Fruit fly (Drosophila melanogaster) whole organism, embryonic: ENCODE data around the gene Twdlalpha.
A peak's percentile ranks its signal among the peaks of the same experiment; 100 is the strongest.

Experiments
- Ada2b ChIP-seq: fragments of 200-800 bp; sonication (Bioruptor generic); IDR thresholded peaks from 2 replicates; pipeline ENCODE4 v1.3.6; 2022; ENCODE audit warnings: missing biosample characterization, missing genetic modification characterization
- Atf-2 ChIP-seq: fragments of 200-800 bp; sonication (Bioruptor generic); optimal IDR thresholded peaks from 2 replicates; lab custom pipeline; 2016; ENCODE audit warnings: missing biosample characterization, missing genetic modification characterization
- BtbVII ChIP-seq: fragments of 200-800 bp; sonication (Bioruptor generic); optimal IDR thresholded peaks from 3 replicates; lab custom pipeline; 2017; ENCODE audit warnings: missing biosample characterization, mild to moderate bottlenecking, missing genetic modification characterization
- CG10147 ChIP-seq: fragments of 200-800 bp; sonication (Bioruptor generic); optimal IDR thresholded peaks from 2 replicates; lab custom pipeline; 2019; ENCODE audit warnings: missing biosample characterization, mild to moderate bottlenecking, missing genetic modification characterization, moderate library complexity
- CG10209 ChIP-seq: fragments of 200-800 bp; sonication (Bioruptor generic); optimal IDR thresholded peaks from 3 replicates; lab custom pipeline; 2017; ENCODE audit warnings: missing biosample characterization, mild to moderate bottlenecking, missing genetic modification characterization, missing genetic modification reagents
- CG11085 ChIP-seq: fragments of 200-800 bp; sonication (Bioruptor generic); IDR thresholded peaks from 2 replicates; pipeline ENCODE4 v1.3.6; 2022; ENCODE audit warnings: missing biosample characterization, missing genetic modification characterization
- CG12236 ChIP-seq: fragments of 200-800 bp; sonication (Bioruptor generic); optimal IDR thresholded peaks from 2 replicates; lab custom pipeline; 2016; ENCODE audit warnings: missing biosample characterization, missing genetic modification characterization
- CG12299 ChIP-seq: fragments of 200-800 bp; sonication (Bioruptor generic); optimal IDR thresholded peaks from 2 replicates; lab custom pipeline; 2018; ENCODE audit warnings: missing biosample characterization, mild to moderate bottlenecking, missing genetic modification characterization
- CG12391 ChIP-seq: fragments of 200-800 bp; sonication (Bioruptor generic); optimal IDR thresholded peaks from 3 replicates; lab custom pipeline; 2018; ENCODE audit warnings: missing biosample characterization, mild to moderate bottlenecking, missing genetic modification characterization, moderate library complexity
- CG15696 ChIP-seq: fragments of 200-800 bp; sonication (Bioruptor generic); optimal IDR thresholded peaks from 2 replicates; lab custom pipeline; 2019; ENCODE audit warnings: missing biosample characterization, mild to moderate bottlenecking, missing genetic modification characterization, moderate library complexity
- CG16863 ChIP-seq: fragments of 200-800 bp; sonication (Bioruptor generic); optimal IDR thresholded peaks from 3 replicates; lab custom pipeline; 2016; ENCODE audit warnings: missing biosample characterization, missing genetic modification characterization
- CG17612 ChIP-seq: fragments of 200-800 bp; sonication (Bioruptor generic); IDR thresholded peaks from 2 replicates; pipeline ENCODE4 v1.3.6; 2022; ENCODE audit warnings: missing biosample characterization, missing genetic modification characterization
- CG2712 ChIP-seq: fragments of 200-800 bp; optimal IDR thresholded peaks from 3 replicates; lab custom pipeline; 2019; ENCODE audit warnings: missing biosample characterization, mild to moderate bottlenecking, missing genetic modification characterization, moderate library complexity
- CG32767 ChIP-seq: fragments of 200-800 bp; sonication (Bioruptor generic); IDR thresholded peaks from 2 replicates; pipeline ENCODE4 v1.3.6; 2022; ENCODE audit warnings: missing biosample characterization, missing genetic modification characterization
- CG3726 ChIP-seq: fragments of 200-800 bp; sonication (Bioruptor generic); IDR thresholded peaks from 3 replicates; pipeline ENCODE4, ENCODE4 v1.3.6; 2022; ENCODE audit warnings: missing biosample characterization, missing genetic modification characterization
- CG3847 ChIP-seq: fragments of 200-800 bp; sonication (Bioruptor generic); IDR thresholded peaks from 2 replicates; pipeline ENCODE4 v1.3.6; 2022; ENCODE audit warnings: missing biosample characterization, missing genetic modification characterization
- CG4424 ChIP-seq: fragments of 200-800 bp; sonication (Bioruptor generic); optimal IDR thresholded peaks from 3 replicates; lab custom pipeline; 2016; ENCODE audit warnings: missing biosample characterization, missing genetic modification characterization
- CG6791 ChIP-seq: fragments of 200-800 bp; sonication (Bioruptor generic); IDR thresholded peaks from 3 replicates; pipeline ENCODE4 v1.3.6; 2022; ENCODE audit warnings: missing biosample characterization, missing genetic modification characterization; ENCODE audit not compliant: partially characterized antibody
- CG7745 ChIP-seq: fragments of 200-800 bp; sonication (Bioruptor generic); optimal IDR thresholded peaks from 2 replicates; lab custom pipeline; 2018; ENCODE audit warnings: missing biosample characterization, mild to moderate bottlenecking, missing genetic modification characterization, moderate library complexity
- CG8290 ChIP-seq, 3 experiments: fragments of 200-800 bp; sonication (Bioruptor generic); optimal IDR thresholded peaks; 2 replicates each; lab custom pipeline; 2016 to 2019; ENCODE audit warnings: missing biosample characterization in 3 of 3, missing genetic modification characterization in 3 of 3, mild to moderate bottlenecking in 2 of 3, moderate library complexity in 1 of 3
- CG8924 ChIP-seq: fragments of 200-800 bp; optimal IDR thresholded peaks from 3 replicates; lab custom pipeline; 2019; ENCODE audit warnings: missing biosample characterization, mild to moderate bottlenecking, missing genetic modification characterization, moderate library complexity
- CG9609 ChIP-seq: fragments of 200-800 bp; sonication (Bioruptor generic); optimal IDR thresholded peaks from 3 replicates; lab custom pipeline; 2016; ENCODE audit warnings: missing biosample characterization, missing genetic modification characterization
- CG9727 ChIP-seq: fragments of 200-800 bp; sonication (Bioruptor generic); optimal IDR thresholded peaks from 3 replicates; lab custom pipeline; 2017; ENCODE audit warnings: missing biosample characterization, mild to moderate bottlenecking, missing genetic modification characterization
- D ChIP-seq, 2 experiments: fragments of 200-800 bp in 1 of 2; fragments of >200 bp in 1 of 2; sonication (Bioruptor generic) in 1 of 2; optimal IDR thresholded peaks; 2 replicates in 1 of 2; 3 replicates in 1 of 2; lab custom pipeline; 2017; ENCODE audit warnings: mild to moderate bottlenecking in 1 of 2, missing biosample characterization in 1 of 2, missing genetic modification characterization in 1 of 2, missing genetic modification reagents in 1 of 2
- Dll ChIP-seq: fragments of 200-800 bp; sonication (Bioruptor generic); IDR thresholded peaks from 4 replicates; pipeline ENCODE4 v1.3.6; 2022; ENCODE audit warnings: missing biosample characterization, missing genetic modification characterization; ENCODE audit not compliant: partially characterized antibody
- Dref ChIP-seq: fragments of 200-800 bp; sonication (Bioruptor generic); IDR thresholded peaks from 2 replicates; pipeline ENCODE4 v1.3.6; 2022; ENCODE audit warnings: missing biosample characterization, missing genetic modification characterization
- Gsc ChIP-seq: fragments of 200-800 bp; sonication (Bioruptor generic); IDR thresholded peaks from 2 replicates; pipeline ENCODE4 v1.3.6; 2022; ENCODE audit warnings: missing biosample characterization, missing genetic modification characterization
- Hmx ChIP-seq: fragments of 200-800 bp; sonication (Bioruptor generic); optimal IDR thresholded peaks from 2 replicates; lab custom pipeline; 2016; ENCODE audit warnings: missing biosample characterization, missing genetic modification characterization
- Mad ChIP-seq: fragments of 200-800 bp; sonication (Bioruptor generic); optimal IDR thresholded peaks from 2 replicates; lab custom pipeline; 2016; ENCODE audit warnings: missing biosample characterization, missing genetic modification characterization
- NC2β ChIP-seq: fragments of 200-800 bp; sonication (Bioruptor generic); optimal IDR thresholded peaks from 2 replicates; lab custom pipeline; 2016; ENCODE audit warnings: missing biosample characterization, missing genetic modification characterization
- Ptx1 ChIP-seq: fragments of 200-800 bp; sonication (Bioruptor generic); IDR thresholded peaks from 2 replicates; pipeline ENCODE4 v1.3.6; 2022; ENCODE audit warnings: missing biosample characterization, missing genetic modification characterization
- Tbp ChIP-seq: fragments of >200 bp; optimal IDR thresholded peaks from 2 replicates; lab custom pipeline; 2018; ENCODE audit warnings: missing biosample characterization, missing genetic modification characterization
- dati ChIP-seq: fragments of 200-800 bp; sonication (Bioruptor generic); IDR thresholded peaks from 2 replicates; pipeline ENCODE4 v1.3.6; 2022; ENCODE audit warnings: missing biosample characterization, missing genetic modification characterization
- dmrt11E ChIP-seq: fragments of 200-800 bp; sonication (Bioruptor generic); optimal IDR thresholded peaks from 3 replicates; lab custom pipeline; 2018; ENCODE audit warnings: missing biosample characterization, mild to moderate bottlenecking, missing genetic modification characterization, moderate library complexity
- dmrt99B ChIP-seq: fragments of 200-800 bp; sonication (Bioruptor generic); optimal IDR thresholded peaks from 2 replicates; lab custom pipeline; 2018; ENCODE audit warnings: missing biosample characterization, mild to moderate bottlenecking, missing genetic modification characterization, moderate library complexity
- dpn ChIP-seq, 2 experiments: fragments of 200-800 bp; sonication (Bioruptor generic); optimal IDR thresholded peaks; 3 replicates each; lab custom pipeline; 2016; ENCODE audit warnings: missing biosample characterization in 2 of 2, missing genetic modification characterization in 2 of 2
- dysf ChIP-seq: fragments of 200-800 bp; sonication (Bioruptor generic); IDR thresholded peaks from 3 replicates; pipeline ENCODE4 v1.3.6; 2022; ENCODE audit warnings: missing biosample characterization, missing genetic modification characterization
- grau ChIP-seq: fragments of 200-800 bp; optimal IDR thresholded peaks from 3 replicates; lab custom pipeline; 2019; ENCODE audit warnings: missing biosample characterization, mild to moderate bottlenecking, missing genetic modification characterization, moderate library complexity
- hbn ChIP-seq: fragments of 200-800 bp; sonication (Bioruptor generic); IDR thresholded peaks from 2 replicates; pipeline ENCODE4 v1.3.6; 2022; ENCODE audit warnings: missing biosample characterization, missing genetic modification characterization; ENCODE audit not compliant: partially characterized antibody
- jigr1 ChIP-seq: fragments of 200-800 bp; sonication (Bioruptor generic); IDR thresholded peaks from 3 replicates; pipeline ENCODE4 v1.3.6; 2022; ENCODE audit warnings: missing biosample characterization, missing genetic modification characterization
- lola ChIP-seq, 3 experiments: fragments of >200 bp in 2 of 3; fragments of 200-800 bp in 1 of 3; sonication (Bioruptor generic) in 1 of 3; optimal IDR thresholded peaks; 2 replicates each; lab custom pipeline; 2017 to 2019; ENCODE audit warnings: missing biosample characterization in 3 of 3, missing genetic modification characterization in 3 of 3, mild to moderate bottlenecking in 1 of 3, moderate library complexity in 1 of 3
- pan ChIP-seq, 4 experiments: fragments of >200 bp in 3 of 4; fragments of 200-800 bp in 1 of 4; sonication (Bioruptor generic) in 1 of 4; optimal IDR thresholded peaks in 3 of 4; IDR thresholded peaks in 1 of 4; 2 replicates each; pipeline versions ENCODE4 v1.3.6 to Lab custom; 2017 to 2022; ENCODE audit warnings: missing biosample characterization in 2 of 4, missing genetic modification characterization in 2 of 4, mixed read lengths in 1 of 4
- slou ChIP-seq: fragments of 200-800 bp; sonication (Bioruptor generic); optimal IDR thresholded peaks from 3 replicates; lab custom pipeline; 2016; ENCODE audit warnings: missing biosample characterization, missing genetic modification characterization
- sr ChIP-seq: fragments of 200-800 bp; sonication (Bioruptor generic); IDR thresholded peaks from 3 replicates; pipeline ENCODE4 v1.3.6; 2022; ENCODE audit warnings: missing biosample characterization, missing genetic modification characterization
- tin ChIP-seq: fragments of 200-800 bp; sonication (Bioruptor generic); optimal IDR thresholded peaks from 3 replicates; lab custom pipeline; 2016; ENCODE audit warnings: missing biosample characterization, missing genetic modification characterization
- toy ChIP-seq: fragments of 200-800 bp; sonication (Bioruptor generic); IDR thresholded peaks from 2 replicates; pipeline ENCODE4 v1.3.6; 2022; ENCODE audit warnings: missing biosample characterization, missing genetic modification characterization

Twdlalpha gene

dm6 chrX:16772882-16773827 lies 30.5 kb downstream of the Twdlalpha start:
- TF ChIP-seq Dref (GFP tag; lab: Robert Waterston, UW), result no peak
- 0 out of 3 replicates have a peak, but pooled peaks have one; percentile 21 for TF ChIP-seq jigr1 (GFP tag; lab: Robert Waterston, UW)
- no peak for TF ChIP-seq Gsc (GFP tag; lab: Robert Waterston, UW)
- no peak for TF ChIP-seq Hmx (GFP tag; lab: Kevin White, UChicago)
- TF ChIP-seq CG3726 (GFP tag; lab: Robert Waterston, UW), result peak; percentile 61; the same call in 1 of the 3 replicates
- TF ChIP-seq dati (GFP tag; lab: Robert Waterston, UW), result peak; percentile 62; the same call in 1 of the 2 replicates
- no peak for TF ChIP-seq CG6791 (GFP tag; lab: Robert Waterston, UW)
- TF ChIP-seq Dll (GFP tag; lab: Robert Waterston, UW), result no peak
- peak; percentile 38 for TF ChIP-seq CG15696 (tag; lab: Kevin White, UChicago)
- TF ChIP-seq CG32767 (GFP tag; lab: Robert Waterston, UW), result peak; percentile 58
- TF ChIP-seq CG12391 (tag; lab: Kevin White, UChicago), result peak; percentile 34
- TF ChIP-seq CG12236, result no peak
- TF ChIP-seq CG9727 (GFP tag; lab: Kevin White, UChicago), result peak; percentile 71
- peak; percentile 62 for TF ChIP-seq Ada2b (GFP tag; lab: Robert Waterston, UW)
- TF ChIP-seq toy (GFP tag; lab: Robert Waterston, UW), result no peak
- peak; percentile 43 for TF ChIP-seq CG16863
- no peak for TF ChIP-seq Tbp (GFP tag; lab: Kevin White, UChicago)
- TF ChIP-seq Atf-2 (GFP tag; lab: Kevin White, UChicago), result peak; percentile 43
- TF ChIP-seq lola (GFP tag; optimal IDR thresholded peaks at IDR 0.05; lab: Kevin White, UChicago), result peak in 1 of 3 experiments; percentile 32
- peak; percentile 50; the same call in 1 of the 2 replicates for TF ChIP-seq CG17612
- TF ChIP-seq CG11085, result peak; percentile 36; the same call in 1 of the 2 replicates
- TF ChIP-seq Ptx1 (GFP tag; lab: Robert Waterston, UW), result peak; percentile 69
- TF ChIP-seq grau (tag; lab: Kevin White, UChicago), result no peak
- no peak for TF ChIP-seq CG7745 (tag; lab: Kevin White, UChicago)
- no peak for TF ChIP-seq hbn (GFP tag; lab: Robert Waterston, UW)
- TF ChIP-seq CG8924 (tag; lab: Kevin White, UChicago), result peak; percentile 41
- TF ChIP-seq CG3847 (GFP tag; lab: Robert Waterston, UW), result no peak
- no peak for TF ChIP-seq sr (GFP tag; lab: Robert Waterston, UW)
- no peak for TF ChIP-seq BtbVII (GFP tag; lab: Kevin White, UChicago)
- TF ChIP-seq tin, result peak; percentile 69
- TF ChIP-seq Mad (GFP tag; lab: Kevin White, UChicago), result no peak
- peak; percentile 27 for TF ChIP-seq CG10209 (GFP tag; lab: Kevin White, UChicago)
- peak; percentile 12 for TF ChIP-seq NC2β (GFP tag; lab: Kevin White, UChicago)
- TF ChIP-seq CG4424 (GFP tag; lab: Kevin White, UChicago), result peak; percentile 72
- peak; percentile 79 for TF ChIP-seq CG9609 (GFP tag; lab: Kevin White, UChicago)
- no peak for TF ChIP-seq pan (optimal IDR thresholded peaks at IDR 0.05; lab: Kevin White, UChicago)
- peak in 1 of 2 experiments; percentile 63 for TF ChIP-seq pan (GFP tag; optimal IDR thresholded peaks at IDR 0.05 in 1 of 2, IDR thresholded peaks at IDR 0.05 in 1 of 2)
- TF ChIP-seq dmrt99B (tag; lab: Kevin White, UChicago), result peak; percentile 61
- TF ChIP-seq CG12299, result no peak
- no peak for TF ChIP-seq slou (GFP tag; lab: Kevin White, UChicago)
- no peak for TF ChIP-seq D (optimal IDR thresholded peaks at IDR 0.05; lab: Kevin White, UChicago)
- peak; percentile 70 for TF ChIP-seq D (GFP tag; optimal IDR thresholded peaks at IDR 0.05; lab: Kevin White, UChicago)
- TF ChIP-seq dmrt11E (tag; lab: Kevin White, UChicago), result peak; percentile 44
- TF ChIP-seq CG10147 (GFP tag; lab: Kevin White, UChicago), result no peak
- TF ChIP-seq dysf (GFP tag; lab: Robert Waterston, UW), result peak; percentile 73; the same call in 2 of the 3 replicates
- peak; percentile 46 for TF ChIP-seq CG8290 (GFP tag; optimal IDR thresholded peaks at IDR 0.05; lab: Kevin White, UChicago)
- no peak for TF ChIP-seq CG8290 (tag; optimal IDR thresholded peaks at IDR 0.05; lab: Kevin White, UChicago)
- TF ChIP-seq CG2712, result peak; percentile 78
- TF ChIP-seq dpn (GFP tag; optimal IDR thresholded peaks at IDR 0.05; lab: Kevin White, UChicago), result peak; percentile 29 to 68
